Worm (Caenorhabditis elegans): ENCODE results near the gene aly-2.

- TF ChIP-seq ceh-63 (GFP tag; optimal IDR thresholded peaks at IDR 0.05) (no peak), ceh-82 (tag; optimal IDR thresholded peaks at IDR 0.05) (no peak), lin-39 (tag; optimal IDR thresholded peaks at IDR 0.05) (no peak), nhr-77 (tag; optimal IDR thresholded peaks at IDR 0.05) (no peak), nhr-237 (tag; optimal IDR thresholded peaks at IDR 0.05) (no peak), ztf-4 (tag; optimal IDR thresholded peaks at IDR 0.05) (no peak), C34B4.2 (tag; optimal IDR thresholded peaks at IDR 0.05) (no peak), lin-15B (tag; optimal IDR thresholded peaks at IDR 0.05) (no peak), mep-1 (tag; optimal IDR thresholded peaks at IDR 0.05) (no peak)
These were observed 37.3 kb downstream of the aly-2 start, which contains the start of gene C07C7.1 for ce11 chrIV:9184547-9184946.
